Fruit fly (Drosophila melanogaster) Kc167 (cell line): ENCODE data around the gene FoxK.

Experiments used
- Myc ChIP-seq: fragments of >200 bp; optimal IDR thresholded peaks from 2 replicates; lab custom pipeline; 2017; ENCODE audit warnings: missing external identifiers
- Sin3A ChIP-seq: fragments of >200 bp; optimal IDR thresholded peaks from 2 replicates; lab custom pipeline; 2018; ENCODE audit warnings: missing external identifiers
- h ChIP-seq: fragments of >200 bp; optimal IDR thresholded peaks from 3 replicates; lab custom pipeline; 2018; ENCODE audit warnings: missing external identifiers
- insv ChIP-seq: fragments of >200 bp; optimal IDR thresholded peaks from 3 replicates; lab custom pipeline; 2018; ENCODE audit warnings: missing external identifiers
- psq ChIP-seq: fragments of >200 bp; optimal IDR thresholded peaks from 2 replicates; lab custom pipeline; 2017; ENCODE audit warnings: missing external identifiers
- ttk ChIP-seq: sonication (Bioruptor generic); optimal IDR thresholded peaks from 2 replicates; lab custom pipeline; 2017; ENCODE audit warnings: missing external identifiers

The FoxK gene

DNA sequence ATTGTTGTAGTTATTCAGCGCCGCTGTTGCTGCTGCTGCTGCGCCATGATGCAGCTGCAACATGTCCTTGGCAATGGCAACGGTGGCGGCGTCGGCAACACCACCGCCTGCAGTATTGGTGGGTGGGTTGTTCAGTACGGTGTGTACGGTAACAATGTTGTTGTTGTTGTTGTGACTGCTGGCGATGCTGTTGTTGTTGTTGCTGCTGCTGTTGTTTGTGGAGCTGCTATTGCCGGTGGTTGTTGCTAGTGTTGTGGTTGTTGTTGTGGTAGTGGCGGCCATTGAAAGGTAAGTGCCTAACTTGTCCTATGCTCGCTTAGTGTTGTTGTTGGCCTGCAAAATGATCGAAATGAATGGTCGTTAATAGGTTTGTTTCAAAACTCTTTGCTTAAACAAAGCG is 2.9 kb downstream of the FoxK start:
- TF ChIP-seq insv (no peak), ttk (no peak), h (lab: Kevin White, UChicago) (no peak), psq (no peak), Sin3A (lab: Kevin White, UChicago) (no peak), Myc (lab: Kevin White, UChicago) (no peak)

DNA sequence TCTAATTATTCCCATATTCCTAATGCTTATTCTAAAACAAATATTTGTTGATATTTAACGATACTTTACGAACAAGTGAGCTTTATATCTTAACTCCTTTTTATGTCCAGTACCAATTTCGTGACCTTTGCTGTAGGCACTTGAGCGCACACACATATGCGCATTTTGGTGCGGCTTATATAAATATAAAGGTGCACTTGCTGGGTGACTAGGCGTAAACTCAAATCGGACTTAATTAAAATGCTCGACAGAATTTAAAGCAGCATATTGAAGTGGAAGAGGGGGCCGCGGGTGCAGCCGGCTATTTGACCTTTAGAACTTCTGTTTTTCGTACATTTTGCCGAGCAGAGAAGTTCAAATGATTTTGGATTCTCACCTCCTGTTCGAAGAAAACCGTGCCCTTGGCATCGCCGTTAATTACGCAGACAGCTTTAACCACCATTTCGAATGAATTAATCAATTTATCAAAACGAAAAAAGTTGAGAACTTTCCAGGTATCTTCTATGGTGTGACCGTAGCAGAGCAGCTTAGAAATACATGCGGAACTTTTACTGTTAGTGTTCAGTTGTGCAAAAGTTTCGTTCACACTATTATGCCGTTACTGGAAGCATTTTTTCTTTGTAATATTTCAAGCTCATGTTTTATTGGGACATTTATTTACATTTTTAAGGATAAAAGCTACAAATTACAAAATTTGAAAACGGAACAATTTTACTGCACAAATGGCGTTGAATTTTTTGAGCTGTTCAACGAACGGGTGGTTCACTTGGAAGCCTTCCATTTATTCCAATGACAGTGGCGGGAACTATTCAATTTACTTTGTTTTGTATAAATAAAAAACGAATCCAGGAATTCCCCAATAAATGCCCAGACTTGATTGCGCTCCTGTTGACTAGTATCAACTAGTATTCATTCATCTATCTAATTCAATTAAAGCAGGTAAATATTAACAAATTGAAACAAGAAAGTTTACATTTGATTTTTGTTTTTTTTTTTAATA is 7.1 kb downstream of the FoxK start, which contains the start of gene Sod1:
Gene Sod1 (minus strand): TSS at position 543 of the 1,000 bp plus-strand sequence.
- TF ChIP-seq Sin3A (lab: Kevin White, UChicago) (no peak), ttk (no peak), Myc (lab: Kevin White, UChicago) (no peak), insv (no peak), h (lab: Kevin White, UChicago) (no peak)

DNA sequence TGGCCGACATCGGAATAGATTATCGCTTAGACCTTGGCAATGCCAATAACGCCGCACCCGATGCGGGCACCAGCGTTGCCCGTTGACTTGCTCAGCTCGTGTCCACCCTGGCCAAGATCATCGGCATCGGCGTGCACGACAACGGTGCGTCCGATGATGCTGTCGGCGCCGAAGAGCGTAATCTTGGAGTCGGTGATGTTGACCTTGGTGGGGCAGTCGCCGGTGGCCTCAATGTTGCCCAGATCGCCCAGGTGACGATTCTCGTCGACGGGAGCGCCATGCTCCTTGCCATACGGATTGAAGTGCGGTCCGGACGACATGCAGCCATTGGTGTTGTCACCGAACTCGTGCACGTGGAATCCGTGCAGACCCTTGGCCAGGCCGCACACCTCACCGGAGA is 8.2 kb downstream of the FoxK start:
- TF ChIP-seq ttk (no peak), insv (no peak), Sin3A (lab: Kevin White, UChicago) (no peak), h (lab: Kevin White, UChicago) (no peak), psq (no peak), Myc (lab: Kevin White, UChicago) (no peak)

DNA sequence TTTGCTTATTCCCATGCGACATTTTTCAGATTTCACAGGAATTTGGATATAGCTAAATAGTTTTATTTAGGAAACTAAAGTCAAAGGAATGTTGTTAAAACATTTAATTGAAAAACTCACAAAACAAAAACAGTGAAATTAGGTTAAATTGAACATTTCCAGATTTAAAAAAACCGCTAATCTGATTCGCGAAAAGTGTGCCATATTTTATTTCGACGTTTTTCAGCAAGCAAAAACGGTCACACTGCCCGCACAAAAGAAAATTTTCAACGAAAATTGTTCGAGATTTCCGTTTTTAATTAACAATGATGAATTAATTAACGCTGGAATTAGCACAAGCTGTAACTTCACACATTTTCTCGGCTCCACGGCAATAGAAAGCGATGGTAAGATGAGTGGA is 11.1 kb downstream of the FoxK start, which contains the start of the genes CG34012 and emei:
Gene CG34012 (minus strand): TSS at position 52 of the 400 bp plus-strand sequence.
Gene emei (plus strand): TSS at position 237 of the 400 bp plus-strand sequence.
- TF ChIP-seq Myc (lab: Kevin White, UChicago) (no peak), Sin3A (lab: Kevin White, UChicago) (no peak), ttk (no peak), psq (no peak)

DNA sequence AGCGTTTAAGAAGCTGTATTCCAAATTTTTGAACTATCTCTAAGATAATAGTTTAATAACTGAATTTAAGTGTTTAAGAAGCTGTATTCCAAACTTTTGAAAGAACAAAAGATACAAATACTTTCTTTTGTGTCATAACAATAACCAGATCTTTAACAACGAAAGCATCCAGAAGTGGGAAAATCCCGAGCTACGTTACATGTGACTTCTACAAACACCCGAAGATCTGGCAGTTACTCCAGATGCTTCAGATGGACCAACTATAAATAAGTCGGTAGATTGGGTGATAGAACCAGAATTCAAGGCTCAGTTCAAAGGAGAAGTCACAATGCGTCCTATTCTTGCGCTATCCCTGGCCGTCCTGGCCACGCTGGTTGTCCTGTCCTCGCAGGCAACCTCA is 12.6 kb downstream of the FoxK start, which contains the start of gene CG12522:
Gene CG12522 (plus strand): TSS at position 301 of the 400 bp plus-strand sequence.
- TF ChIP-seq Sin3A (lab: Kevin White, UChicago) (no peak), ttk (no peak), Myc (lab: Kevin White, UChicago) (no peak), insv (no peak), psq (no peak), h (lab: Kevin White, UChicago) (no peak)

DNA sequence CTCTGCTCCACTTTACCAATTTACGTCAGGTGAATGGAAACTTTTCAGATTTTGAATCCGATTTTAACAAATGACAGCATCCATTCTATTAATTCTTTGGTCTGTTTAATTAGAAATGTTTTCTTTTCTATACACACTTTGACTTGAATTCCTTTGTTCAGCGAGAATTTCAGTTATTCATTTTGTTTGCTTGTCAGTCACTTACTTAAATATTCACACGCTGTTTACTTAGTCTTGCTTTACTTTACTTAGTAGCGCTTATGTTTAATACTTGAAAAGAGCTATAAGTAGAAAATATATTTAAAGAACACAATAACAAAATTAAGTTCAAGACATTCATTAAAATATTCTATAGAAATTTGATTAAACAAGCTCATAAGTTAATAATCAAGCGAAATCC is 13.2 kb downstream of the FoxK start, which contains the start of gene CG32073:
Gene CG32073 (minus strand): TSS at position 151 of the 400 bp plus-strand sequence.
- TF ChIP-seq insv = no peak

DNA sequence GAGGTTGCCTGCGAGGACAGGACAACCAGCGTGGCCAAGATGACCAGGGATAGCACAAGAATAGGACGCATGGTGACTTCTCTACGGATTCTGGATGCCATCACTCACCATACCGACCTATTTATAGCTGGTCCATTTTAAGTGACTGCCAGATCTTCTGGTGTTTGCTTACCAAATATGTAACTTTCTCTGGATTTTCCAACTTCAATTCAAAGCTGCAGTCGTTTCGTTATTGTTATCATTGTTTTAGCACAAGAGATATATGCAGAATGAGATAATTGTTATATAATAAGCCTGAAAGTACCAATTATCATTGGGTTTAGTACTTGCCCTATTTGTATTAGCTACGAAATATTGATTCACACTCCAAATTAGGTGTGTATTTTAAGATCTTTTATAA is 16.8 kb downstream of the FoxK start, which contains the start of gene CG32071:
Gene CG32071 (minus strand): TSS at position 101 of the 400 bp plus-strand sequence.
- TF ChIP-seq Sin3A (lab: Kevin White, UChicago) (no peak), psq (no peak), Myc (lab: Kevin White, UChicago) (no peak), insv (no peak), ttk (no peak), h (lab: Kevin White, UChicago) (no peak)

DNA sequence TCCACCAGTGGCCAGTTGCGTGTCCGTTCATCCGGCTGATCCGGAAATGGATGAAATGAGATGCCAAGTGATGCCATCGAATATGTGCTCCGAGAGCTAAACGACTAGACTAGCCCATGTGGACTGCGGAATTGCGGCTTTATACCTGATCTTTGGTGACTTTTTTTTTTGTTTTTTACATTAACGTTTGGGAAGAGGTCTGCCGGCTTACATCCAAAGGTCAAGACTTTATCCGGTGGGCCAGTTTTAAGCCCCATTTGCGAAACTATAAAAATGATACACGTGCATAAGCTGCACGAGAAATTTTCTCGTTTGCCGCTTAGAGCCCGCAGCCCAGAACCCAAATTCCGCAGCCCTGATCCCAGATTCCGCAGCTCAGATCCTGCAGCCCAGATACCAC is 17.7 kb downstream of the FoxK start, which contains the start of gene Elo68alpha:
Gene Elo68alpha (minus strand): TSS at position 101 of the 400 bp plus-strand sequence.
- TF ChIP-seq insv (no peak), ttk (no peak), Myc (lab: Kevin White, UChicago) (no peak), psq (no peak), h (lab: Kevin White, UChicago) (no peak), Sin3A (lab: Kevin White, UChicago) (no peak)

DNA sequence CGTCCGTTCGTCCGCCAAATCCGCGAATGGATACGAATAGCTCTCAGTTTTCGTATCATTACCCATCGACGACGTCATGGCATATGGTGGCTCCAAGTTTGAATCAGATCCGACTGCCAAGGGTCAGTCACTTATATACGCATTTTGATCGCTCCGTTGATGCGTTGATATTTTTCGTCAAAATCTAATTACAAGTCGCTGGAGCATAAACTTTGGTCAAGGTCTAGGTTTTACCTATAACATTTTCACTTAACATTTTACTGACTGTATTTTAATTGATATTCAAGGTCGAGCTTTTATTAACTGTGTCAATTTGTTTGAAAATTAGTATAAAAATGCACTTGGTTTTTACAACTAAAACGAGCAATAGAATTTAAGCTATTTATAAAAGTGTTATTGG is 19.0 kb downstream of the FoxK start, which contains the start of gene Elo68beta:
Gene Elo68beta (minus strand): TSS at position 101 of the 400 bp plus-strand sequence.
- TF ChIP-seq psq (no peak), Sin3A (lab: Kevin White, UChicago) (no peak), Myc (lab: Kevin White, UChicago) (no peak), insv (no peak), ttk (no peak), h (lab: Kevin White, UChicago) (no peak)

DNA sequence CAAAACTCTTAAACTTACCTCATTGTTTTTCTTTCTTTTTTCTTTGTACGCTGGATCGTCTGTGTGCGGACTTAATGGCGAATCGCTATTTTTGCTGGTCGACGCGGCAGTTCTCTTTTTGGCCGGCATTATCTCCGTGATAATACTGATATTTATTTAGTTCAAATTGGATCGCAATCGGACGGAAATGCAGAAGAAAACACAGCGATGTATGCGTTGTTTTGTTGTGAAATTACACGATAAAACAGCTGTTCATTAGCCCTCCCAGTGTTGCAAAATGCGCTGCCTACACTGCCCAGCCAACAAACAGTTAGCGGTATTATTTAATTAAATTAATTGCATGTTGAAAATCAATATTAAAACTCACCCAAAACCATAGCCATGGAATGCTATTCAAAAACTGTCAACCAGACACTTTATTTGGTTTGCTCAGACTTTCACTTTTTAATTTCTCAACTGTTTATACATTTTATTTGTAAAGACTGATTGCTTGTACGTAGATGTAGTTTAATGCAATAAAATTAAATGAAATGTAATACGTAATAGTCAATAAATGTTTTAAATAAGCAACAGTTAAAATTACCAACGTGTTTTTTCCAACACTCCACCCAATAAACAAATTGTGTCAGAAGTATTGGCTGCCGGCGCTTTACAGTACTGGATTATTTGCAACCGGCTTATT is 22.5 kb downstream of the FoxK start, which contains the start of the genes Irbp18 and APP-BP1:
Gene Irbp18 (minus strand): TSS at position 205 of the 682 bp plus-strand sequence.
Gene APP-BP1 (plus strand): TSS at position 431 of the 682 bp plus-strand sequence.
- TF ChIP-seq Sin3A (lab: Kevin White, UChicago) = no peak
- no peak for TF ChIP-seq h (lab: Kevin White, UChicago)
- no peak for TF ChIP-seq ttk

DNA sequence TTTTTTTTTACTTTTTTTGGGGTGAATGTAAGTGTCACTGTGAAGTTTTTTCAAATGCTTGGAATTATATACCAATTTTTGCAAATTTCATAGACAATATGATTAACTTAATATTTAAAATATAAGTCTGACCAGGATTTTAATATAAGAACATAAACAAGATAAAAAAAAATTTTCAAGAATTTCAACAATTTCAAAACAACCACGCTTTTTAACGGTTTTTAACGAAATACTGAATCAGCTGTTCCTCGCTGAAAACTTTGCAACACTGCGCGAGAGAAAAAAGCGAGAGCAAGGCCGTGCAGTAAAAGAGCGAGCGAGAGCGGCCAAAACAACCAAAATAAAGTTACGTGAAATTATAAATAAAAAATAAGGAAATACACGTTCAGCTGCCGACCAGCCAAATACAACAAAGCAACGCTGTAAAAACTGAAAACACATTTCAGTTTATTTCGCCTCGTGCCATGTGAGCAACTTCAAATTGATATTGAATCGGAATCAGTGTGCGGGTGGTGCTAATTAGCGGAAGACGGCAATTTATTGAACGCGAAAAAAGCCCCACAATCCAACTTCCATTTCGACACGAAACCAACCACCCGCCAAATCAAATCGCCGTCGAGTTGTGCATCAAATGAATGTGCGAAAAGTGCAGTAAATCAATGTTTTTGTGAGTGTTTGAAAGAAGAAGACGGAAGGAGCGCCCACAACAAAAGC is 24.2 kb downstream of the FoxK start, which contains the start of the genes CG46439, Iyd and CG33947:
Gene CG46439 (minus strand): TSS at position 51 of the 714 bp plus-strand sequence.
Gene Iyd (minus strand): TSS at position 51 of the 714 bp plus-strand sequence.
Gene CG33947 (plus strand): TSS at position 302 of the 714 bp plus-strand sequence.
- TF ChIP-seq insv = no peak
- no peak for TF ChIP-seq h (lab: Kevin White, UChicago)
- no peak for TF ChIP-seq Sin3A (lab: Kevin White, UChicago)
- TF ChIP-seq Myc (lab: Kevin White, UChicago) = no peak
- TF ChIP-seq psq = no peak
- no peak for TF ChIP-seq ttk
